Fruit fly (Drosophila melanogaster) whole organism, embryonic: ENCODE results near the gene CG15336.

ENCODE experiments used
- Antp ChIP-seq: fragments of 200-800 bp; sonication (Bioruptor generic); optimal IDR thresholded peaks from 3 replicates; lab custom pipeline; 2016; ENCODE audit warnings: missing biosample characterization, missing genetic modification characterization
- CG10147 ChIP-seq: fragments of 200-800 bp; sonication (Bioruptor generic); optimal IDR thresholded peaks from 2 replicates; lab custom pipeline; 2019; ENCODE audit warnings: missing biosample characterization, mild to moderate bottlenecking, missing genetic modification characterization, moderate library complexity
- CG10462 ChIP-seq: fragments of 200-800 bp; sonication (Bioruptor generic); optimal IDR thresholded peaks from 2 replicates; lab custom pipeline; 2016; ENCODE audit warnings: missing biosample characterization, missing genetic modification characterization
- CG10654 ChIP-seq: fragments of 200-800 bp; sonication (Bioruptor generic); optimal IDR thresholded peaks from 2 replicates; lab custom pipeline; 2016; ENCODE audit warnings: missing biosample characterization, missing genetic modification characterization
- CG11560 ChIP-seq: fragments of 200-800 bp; sonication (Bioruptor generic); IDR thresholded peaks from 3 replicates; pipeline ENCODE4 v1.3.6; 2022; ENCODE audit warnings: missing biosample characterization, missing genetic modification characterization
- CG14014 ChIP-seq: fragments of 200-800 bp; sonication (Bioruptor generic); IDR thresholded peaks from 2 replicates; pipeline ENCODE4 v1.3.6; 2022; ENCODE audit warnings: missing biosample characterization, missing genetic modification characterization
- CG15011 ChIP-seq: fragments of 200-800 bp; sonication (Bioruptor generic); optimal IDR thresholded peaks from 3 replicates; lab custom pipeline; 2018; ENCODE audit warnings: missing biosample characterization, mild to moderate bottlenecking, missing genetic modification characterization
- CG15269 ChIP-seq: fragments of 200-800 bp; sonication (Bioruptor generic); optimal IDR thresholded peaks from 2 replicates; lab custom pipeline; 2018; ENCODE audit warnings: missing biosample characterization, mild to moderate bottlenecking, missing genetic modification characterization, moderate library complexity
- CG15601 ChIP-seq: fragments of 200-800 bp; sonication (Bioruptor generic); optimal IDR thresholded peaks from 3 replicates; lab custom pipeline; 2019; ENCODE audit warnings: missing biosample characterization, mild to moderate bottlenecking, missing genetic modification characterization, moderate library complexity
- CG18619 ChIP-seq: fragments of 200-800 bp; sonication (Bioruptor generic); optimal IDR thresholded peaks from 3 replicates; lab custom pipeline; 2017; ENCODE audit warnings: missing biosample characterization, mild to moderate bottlenecking, missing genetic modification characterization
- CG2875 ChIP-seq: fragments of 200-800 bp; sonication (Bioruptor generic); optimal IDR thresholded peaks from 2 replicates; lab custom pipeline; 2017; ENCODE audit warnings: missing biosample characterization, mild to moderate bottlenecking, missing genetic modification characterization, missing genetic modification reagents
- CG3065 ChIP-seq: fragments of 200-800 bp; sonication (Bioruptor generic); optimal IDR thresholded peaks from 2 replicates; lab custom pipeline; 2016; ENCODE audit warnings: missing biosample characterization, missing genetic modification characterization
- CG31365 ChIP-seq: fragments of 200-800 bp; sonication (Bioruptor generic); optimal IDR thresholded peaks from 2 replicates; lab custom pipeline; 2018; ENCODE audit warnings: missing biosample characterization, mild to moderate bottlenecking, missing genetic modification characterization
- CG3847 ChIP-seq: fragments of 200-800 bp; sonication (Bioruptor generic); IDR thresholded peaks from 2 replicates; pipeline ENCODE4 v1.3.6; 2022; ENCODE audit warnings: missing biosample characterization, missing genetic modification characterization
- CG5953 ChIP-seq: fragments of 200-800 bp; sonication (Bioruptor generic); IDR thresholded peaks from 2 replicates; pipeline ENCODE4 v1.3.6; 2022; ENCODE audit warnings: missing biosample characterization, missing genetic modification characterization
- CG6813 ChIP-seq: fragments of 200-800 bp; sonication (Bioruptor generic); optimal IDR thresholded peaks from 2 replicates; lab custom pipeline; 2017; ENCODE audit warnings: missing biosample characterization, missing genetic modification characterization, mild to moderate bottlenecking, moderate library complexity, missing genetic modification reagents
- CG7271 ChIP-seq: fragments of 200-800 bp; sonication (Bioruptor generic); optimal IDR thresholded peaks from 2 replicates; lab custom pipeline; 2018; ENCODE audit warnings: missing biosample characterization, mild to moderate bottlenecking, missing genetic modification characterization, moderate library complexity
- CG7357 ChIP-seq: fragments of 200-800 bp; sonication (Bioruptor generic); IDR thresholded peaks from 3 replicates; pipeline ENCODE4 v1.3.6; 2022; ENCODE audit warnings: missing biosample characterization, missing genetic modification characterization
- CG7372 ChIP-seq: fragments of 200-800 bp; sonication (Bioruptor generic); IDR thresholded peaks from 2 replicates; pipeline ENCODE4 v1.3.6; 2022; ENCODE audit warnings: missing biosample characterization, missing genetic modification characterization
- CG8359 ChIP-seq: fragments of 200-800 bp; sonication (Bioruptor generic); optimal IDR thresholded peaks from 2 replicates; lab custom pipeline; 2017; ENCODE audit warnings: missing biosample characterization, mild to moderate bottlenecking, missing genetic modification characterization, borderline replicate concordance
- CG9437 ChIP-seq: fragments of 200-800 bp; sonication (Bioruptor generic); optimal IDR thresholded peaks from 2 replicates; lab custom pipeline; 2018; ENCODE audit warnings: missing biosample characterization, mild to moderate bottlenecking, missing genetic modification characterization
- CTCF ChIP-seq: fragments of 200-800 bp; sonication (Bioruptor generic); optimal IDR thresholded peaks from 2 replicates; lab custom pipeline; 2017; ENCODE audit warnings: missing biosample characterization, mild to moderate bottlenecking, missing genetic modification characterization, moderate library complexity
- CoRest ChIP-seq: fragments of 200-800 bp; sonication (Bioruptor generic); optimal IDR thresholded peaks from 3 replicates; lab custom pipeline; 2018; ENCODE audit warnings: missing biosample characterization, mild to moderate bottlenecking, missing genetic modification characterization, moderate library complexity
- Dbx ChIP-seq: fragments of 200-800 bp; sonication (Bioruptor generic); IDR thresholded peaks from 3 replicates; pipeline ENCODE4 v1.3.6; 2022; ENCODE audit warnings: missing biosample characterization, missing genetic modification characterization
- Dref ChIP-seq: fragments of 200-800 bp; sonication (Bioruptor generic); IDR thresholded peaks from 2 replicates; pipeline ENCODE4 v1.3.6; 2022; ENCODE audit warnings: missing biosample characterization, missing genetic modification characterization
- Lim3 ChIP-seq: fragments of 200-800 bp; sonication (Bioruptor generic); IDR thresholded peaks from 2 replicates; pipeline ENCODE4 v1.3.6; 2022; ENCODE audit warnings: missing biosample characterization, missing genetic modification characterization
- Nf-YC ChIP-seq: fragments of 200-800 bp; optimal IDR thresholded peaks from 3 replicates; lab custom pipeline; 2019; ENCODE audit warnings: missing biosample characterization, mild to moderate bottlenecking, missing genetic modification characterization, moderate library complexity
- Pdp1 ChIP-seq, 2 experiments: fragments of 200-800 bp; sonication (Bioruptor generic); optimal IDR thresholded peaks; 3 replicates each; lab custom pipeline; 2016; ENCODE audit warnings: missing biosample characterization in 2 of 2, missing genetic modification characterization in 2 of 2, mild to moderate bottlenecking in 1 of 2, moderate library complexity in 1 of 2
- Ptx1 ChIP-seq: fragments of 200-800 bp; sonication (Bioruptor generic); IDR thresholded peaks from 2 replicates; pipeline ENCODE4 v1.3.6; 2022; ENCODE audit warnings: missing biosample characterization, missing genetic modification characterization
- Ravus ChIP-seq: fragments of 200-800 bp; sonication (Bioruptor generic); IDR thresholded peaks from 2 replicates; pipeline ENCODE4 v1.3.6; 2022; ENCODE audit warnings: missing biosample characterization, missing genetic modification characterization
- Sox100B ChIP-seq: fragments of 200-800 bp; sonication (Bioruptor generic); optimal IDR thresholded peaks from 3 replicates; lab custom pipeline; 2018; ENCODE audit warnings: missing biosample characterization, mild to moderate bottlenecking, missing genetic modification characterization
- Sry-δ ChIP-seq: fragments of 200-800 bp; sonication (Bioruptor generic); optimal IDR thresholded peaks from 2 replicates; lab custom pipeline; 2016; ENCODE audit warnings: missing biosample characterization, missing genetic modification characterization
- bab2 ChIP-seq: fragments of 200-800 bp; sonication (Bioruptor generic); optimal IDR thresholded peaks from 2 replicates; lab custom pipeline; 2016; ENCODE audit warnings: missing biosample characterization, missing genetic modification characterization
- bigmax ChIP-seq: fragments of 200-800 bp; sonication (Bioruptor generic); optimal IDR thresholded peaks from 2 replicates; lab custom pipeline; 2018; ENCODE audit warnings: missing biosample characterization, mild to moderate bottlenecking, missing genetic modification characterization
- chinmo ChIP-seq: fragments of 200-800 bp; sonication (Bioruptor generic); IDR thresholded peaks from 4 replicates; pipeline ENCODE4 v1.3.6; 2022; ENCODE audit warnings: missing biosample characterization, missing genetic modification characterization; ENCODE audit not compliant: partially characterized antibody
- emc ChIP-seq: fragments of 200-800 bp; sonication (Bioruptor generic); optimal IDR thresholded peaks from 2 replicates; lab custom pipeline; 2016; ENCODE audit warnings: missing biosample characterization, missing genetic modification characterization
- ewg ChIP-seq: fragments of 200-800 bp; sonication (Bioruptor generic); optimal IDR thresholded peaks from 3 replicates; lab custom pipeline; 2017; ENCODE audit warnings: mild to moderate bottlenecking, missing biosample characterization, missing genetic modification reagents, missing genetic modification characterization
- fd3F ChIP-seq: fragments of 200-800 bp; sonication (Bioruptor generic); optimal IDR thresholded peaks from 2 replicates; lab custom pipeline; 2018; ENCODE audit warnings: missing biosample characterization, mild to moderate bottlenecking, missing genetic modification characterization, moderate library complexity
- hkb ChIP-seq, 2 experiments: fragments of 200-800 bp in 1 of 2; fragments of >200 bp in 1 of 2; sonication (Bioruptor generic) in 1 of 2; IDR thresholded peaks in 1 of 2; optimal IDR thresholded peaks in 1 of 2; 2 replicates each; pipeline versions ENCODE4 v1.3.6 to Lab custom; 2017 to 2022; ENCODE audit warnings: missing biosample characterization in 1 of 2, missing genetic modification characterization in 1 of 2
- jumu ChIP-seq: fragments of 200-800 bp; sonication (Bioruptor generic); optimal IDR thresholded peaks from 3 replicates; lab custom pipeline; 2016; ENCODE audit warnings: missing biosample characterization, missing genetic modification characterization
- kni ChIP-seq: fragments of 200-800 bp; sonication (Bioruptor generic); optimal IDR thresholded peaks from 3 replicates; lab custom pipeline; 2017; ENCODE audit warnings: mild to moderate bottlenecking, missing biosample characterization, missing genetic modification reagents, missing genetic modification characterization
- luna ChIP-seq: fragments of 200-800 bp; sonication (Bioruptor generic); optimal IDR thresholded peaks from 2 replicates; lab custom pipeline; 2016; ENCODE audit warnings: missing biosample characterization, missing genetic modification characterization
- peb ChIP-seq: fragments of 200-800 bp; sonication (Bioruptor generic); IDR thresholded peaks from 2 replicates; pipeline ENCODE4 v1.3.6; 2022; ENCODE audit warnings: missing biosample characterization, missing genetic modification characterization
- repo ChIP-seq: fragments of 200-800 bp; sonication (Bioruptor generic); optimal IDR thresholded peaks from 2 replicates; lab custom pipeline; 2016; ENCODE audit warnings: missing biosample characterization, missing genetic modification characterization
- run ChIP-seq: fragments of 200-800 bp; sonication (Bioruptor generic); optimal IDR thresholded peaks from 3 replicates; lab custom pipeline; 2018; ENCODE audit warnings: missing biosample characterization, mild to moderate bottlenecking, missing genetic modification characterization
- sim ChIP-seq: fragments of 200-800 bp; sonication (Bioruptor generic); IDR thresholded peaks from 2 replicates; pipeline ENCODE4 v1.3.6; 2022; ENCODE audit warnings: missing biosample characterization, missing genetic modification characterization
- sob ChIP-seq: fragments of 200-800 bp; sonication (Bioruptor generic); IDR thresholded peaks from 2 replicates; pipeline ENCODE4 v1.3.6; 2022; ENCODE audit warnings: missing biosample characterization, missing genetic modification characterization
- stwl ChIP-seq: fragments of 200-800 bp; sonication (Bioruptor generic); optimal IDR thresholded peaks from 3 replicates; lab custom pipeline; 2018; ENCODE audit warnings: missing biosample characterization, mild to moderate bottlenecking, missing genetic modification characterization, moderate library complexity
- zfh2 ChIP-seq: fragments of 200-800 bp; sonication (Bioruptor generic); optimal IDR thresholded peaks from 2 replicates; lab custom pipeline; 2016; ENCODE audit warnings: missing biosample characterization, missing genetic modification characterization

The CG15336 gene

dm6 chrX:8100026-8100825 is 47.5 kb upstream of the CG15336 start (continued):
- peak; percentile 79 for TF ChIP-seq CG2875 (GFP tag; lab: Kevin White, UChicago)
- peak; percentile 77 for TF ChIP-seq CG18619 (GFP tag; lab: Kevin White, UChicago)
- TF ChIP-seq Sry-δ = no peak
- TF ChIP-seq Antp = peak; percentile 46
- peak; percentile 62 for TF ChIP-seq Nf-YC
- peak; percentile 77 for TF ChIP-seq Sox100B (GFP tag; lab: Kevin White, UChicago)
- peak; percentile 81 for TF ChIP-seq CG3847 (GFP tag; lab: Robert Waterston, UW)
- peak; percentile 74 for TF ChIP-seq fd3F
- TF ChIP-seq CG6813 (GFP tag; lab: Kevin White, UChicago) = peak; percentile 81
- peak; percentile 67; the same call in 1 of the 2 replicates for TF ChIP-seq Ravus (GFP tag; lab: Robert Waterston, UW)
- peak; percentile 57 for TF ChIP-seq CG15011
- peak; percentile 31 for TF ChIP-seq CTCF
- peak; percentile 43 for TF ChIP-seq zfh2 (GFP tag; lab: Kevin White, UChicago)
- TF ChIP-seq luna = no peak
- peak; percentile 49 for TF ChIP-seq jumu (GFP tag; lab: Kevin White, UChicago)
- no peak for TF ChIP-seq emc (GFP tag; lab: Kevin White, UChicago)
- no peak for TF ChIP-seq hkb (optimal IDR thresholded peaks at IDR 0.05; lab: Kevin White, UChicago)
- TF ChIP-seq hkb (GFP tag; IDR thresholded peaks at IDR 0.05; lab: Robert Waterston, UW) = peak; percentile 94
- TF ChIP-seq CoRest (tag; lab: Kevin White, UChicago) = peak; percentile 77
- no peak for TF ChIP-seq Dref (GFP tag; lab: Robert Waterston, UW)
- TF ChIP-seq Dbx = peak; percentile 91
- no peak for TF ChIP-seq bigmax
- no peak for TF ChIP-seq repo (GFP tag; lab: Kevin White, UChicago)
- TF ChIP-seq stwl (tag; lab: Kevin White, UChicago) = no peak
- peak; percentile 68 for TF ChIP-seq sim (GFP tag; lab: Robert Waterston, UW)
- peak; percentile 90 for TF ChIP-seq CG14014 (GFP tag; lab: Robert Waterston, UW)
- TF ChIP-seq ewg (GFP tag; lab: Kevin White, UChicago) = peak; percentile 95
- no peak for TF ChIP-seq Lim3 (GFP tag; lab: Robert Waterston, UW)
- no peak for TF ChIP-seq kni (GFP tag; lab: Kevin White, UChicago)
- TF ChIP-seq sob = peak; percentile 89
- TF ChIP-seq CG5953 (GFP tag; lab: Robert Waterston, UW) = peak; percentile 74
- TF ChIP-seq CG9437 (GFP tag; lab: Kevin White, UChicago) = peak; percentile 64
- TF ChIP-seq CG10147 (GFP tag; lab: Kevin White, UChicago) = peak; percentile 82
- peak; percentile 71 for TF ChIP-seq CG11560
- peak; percentile 68 for TF ChIP-seq peb
- TF ChIP-seq CG10462 (GFP tag; lab: Kevin White, UChicago) = peak; percentile 39
- TF ChIP-seq CG7372 = peak; percentile 80
- peak; percentile 17 for TF ChIP-seq CG8359 (GFP tag; lab: Kevin White, UChicago)
- TF ChIP-seq Pdp1 (GFP tag; optimal IDR thresholded peaks at IDR 0.05; lab: Kevin White, UChicago) = peak; percentile 59
- TF ChIP-seq CG31365 (tag; lab: Kevin White, UChicago) = peak; percentile 37
- TF ChIP-seq CG3065 = peak; percentile 59
- peak; percentile 87 for TF ChIP-seq CG15269 (tag; lab: Kevin White, UChicago)
- peak; percentile 89 for TF ChIP-seq Ptx1 (GFP tag; lab: Robert Waterston, UW)
- peak; percentile 74 for TF ChIP-seq run
- no peak for TF ChIP-seq chinmo (GFP tag; lab: Robert Waterston, UW)
- peak; percentile 65 for TF ChIP-seq CG10654
- peak; percentile 77 for TF ChIP-seq CG7357
- no peak for TF ChIP-seq CG7271
- peak; percentile 58 for TF ChIP-seq bab2 (GFP tag; lab: Kevin White, UChicago)
- TF ChIP-seq CG15601 (tag; lab: Kevin White, UChicago) = peak; percentile 77
